Fruit fly (Drosophila melanogaster): ENCODE measurements around the gene CG11768.

- TF ChIP-seq Sin3A (optimal IDR thresholded peaks at IDR 0.05) (no peak), psq (optimal IDR thresholded peaks at IDR 0.05) (no peak), ttk (optimal IDR thresholded peaks at IDR 0.05) (no peak), Myc (optimal IDR thresholded peaks at IDR 0.05) (no peak)
Measured at dm6 chr3R:8811323-8811936, 43.4 kb upstream of the CG11768 start.
